Worm (Caenorhabditis elegans) whole organism, L4 larva: ENCODE measurements around the gene col-13.
A peak's percentile ranks its signal among the peaks of the same experiment; 100 is the strongest.

Experiments
- D1046.2 ChIP-seq: fragments of 200-800 bp; sonication (Bioruptor generic); IDR thresholded peaks from 2 replicates; pipeline ENCODE4 v1.3.6; 2022; ENCODE audit warnings: missing genetic modification characterization, missing compliant biosample characterization
- F10B5.3 ChIP-seq: sonication (generic microtip); optimal IDR thresholded peaks from 2 replicates; lab custom pipeline; 2016; ENCODE audit warnings: mild to moderate bottlenecking, missing genetic modification characterization, missing compliant biosample characterization
- F49E8.2 ChIP-seq: sonication (generic microtip); optimal IDR thresholded peaks from 2 replicates; lab custom pipeline; 2016; ENCODE audit warnings: missing compliant biosample characterization, mild to moderate bottlenecking, missing genetic modification characterization, borderline replicate concordance
- T20F7.1 ChIP-seq: fragments of 200-800 bp; sonication (Bioruptor generic); optimal IDR thresholded peaks from 2 replicates; lab custom pipeline; 2018; ENCODE audit warnings: mild to moderate bottlenecking, missing genetic modification characterization, missing compliant biosample characterization
- Y75B8A.6 ChIP-seq: fragments of 200-800 bp; sonication (Bioruptor generic); IDR thresholded peaks from 2 replicates; pipeline ENCODE4 v1.3.6; 2022; ENCODE audit warnings: missing genetic modification reagents, missing genetic modification characterization, missing compliant biosample characterization
- aly-2 ChIP-seq: sonication (generic microtip); optimal IDR thresholded peaks from 2 replicates; lab custom pipeline; 2018; ENCODE audit warnings: missing biosample characterization, missing genetic modification characterization
- ama-1 ChIP-seq: fragments of 150-350 bp; optimal IDR thresholded peaks from 2 replicates; lab custom pipeline; 2014; ENCODE audit warnings: inconsistent platforms, mixed read lengths
- ceh-20 ChIP-seq: fragments of 200-800 bp; sonication (Bioruptor generic); IDR thresholded peaks from 2 replicates; pipeline ENCODE4 v1.3.6; 2022; ENCODE audit warnings: missing genetic modification reagents, missing genetic modification characterization, missing compliant biosample characterization
- ceh-28 ChIP-seq: fragments of 150-350 bp; optimal IDR thresholded peaks from 2 replicates; lab custom pipeline; 2014; ENCODE audit warnings: missing biosample characterization, missing genetic modification reagents, missing genetic modification characterization
- ceh-82 ChIP-seq: sonication (generic microtip); optimal IDR thresholded peaks from 2 replicates; lab custom pipeline; 2017; ENCODE audit warnings: missing biosample characterization, missing genetic modification characterization
- daf-16 ChIP-seq, 3 experiments: sonication (generic microtip); optimal IDR thresholded peaks; 2 replicates each; lab custom pipeline; 2016 to 2017; ENCODE audit warnings: missing genetic modification characterization in 3 of 3, missing genetic modification reagents in 3 of 3, mild to moderate bottlenecking in 2 of 3, missing compliant biosample characterization in 2 of 3, missing biosample characterization in 1 of 3, moderate library complexity in 1 of 3
- daf-19 ChIP-seq: fragments of 200-800 bp; sonication (Bioruptor generic); conservative IDR thresholded peaks from 2 replicates; pipeline ENCODE4 v1.3.6; 2022; ENCODE audit warnings: missing genetic modification characterization, missing compliant biosample characterization
- dmd-9 ChIP-seq: fragments of 200-800 bp; sonication (Bioruptor generic); IDR thresholded peaks from 2 replicates; pipeline ENCODE4 v1.3.6; 2022; ENCODE audit warnings: missing genetic modification reagents, missing genetic modification characterization, missing compliant biosample characterization
- dve-1 ChIP-seq: sonication (generic microtip); optimal IDR thresholded peaks from 2 replicates; lab custom pipeline; 2017; ENCODE audit warnings: antibody characterized with exemption, mild to moderate bottlenecking, missing genetic modification characterization, missing compliant biosample characterization; ENCODE audit not compliant: insufficient read depth
- hif-1 ChIP-seq, 2 experiments: sonication (generic microtip); optimal IDR thresholded peaks; 2 replicates each; lab custom pipeline; 2016 to 2017; ENCODE audit warnings: missing compliant biosample characterization in 2 of 2, missing genetic modification characterization in 2 of 2, missing genetic modification reagents in 2 of 2, missing genotype in 2 of 2, mild to moderate bottlenecking in 1 of 2
- hlh-11 ChIP-seq: fragments of 200-800 bp; sonication (Bioruptor generic); optimal IDR thresholded peaks from 2 replicates; lab custom pipeline; 2018; ENCODE audit warnings: mild to moderate bottlenecking, missing genetic modification characterization, missing compliant biosample characterization
- jun-1 ChIP-seq: fragments of 150-350 bp; optimal IDR thresholded peaks from 2 replicates; lab custom pipeline; 2014; ENCODE audit warnings: missing biosample characterization, missing genetic modification reagents, missing genetic modification characterization
- lim-7 ChIP-seq: fragments of 200-800 bp; sonication (Bioruptor generic); IDR thresholded peaks from 2 replicates; pipeline ENCODE4 v1.3.6; 2022; ENCODE audit warnings: missing genetic modification characterization, missing compliant biosample characterization
- lin-13 ChIP-seq: fragments of 150-350 bp; optimal IDR thresholded peaks from 2 replicates; lab custom pipeline; 2014; ENCODE audit warnings: missing biosample characterization, missing genetic modification reagents, missing genetic modification characterization
- lin-15B ChIP-seq: fragments of 150-350 bp; sonication (generic microtip); optimal IDR thresholded peaks from 3 replicates; lab custom pipeline; 2014; ENCODE audit warnings: missing biosample characterization, missing genetic modification characterization
- lin-38 ChIP-seq: fragments of 200-800 bp; sonication (Bioruptor generic); IDR thresholded peaks from 2 replicates; pipeline ENCODE4 v1.3.6; 2022; ENCODE audit warnings: missing genetic modification reagents, missing genetic modification characterization, missing compliant biosample characterization
- lin-39 ChIP-seq: fragments of 150-350 bp; optimal IDR thresholded peaks from 2 replicates; lab custom pipeline; 2014; ENCODE audit warnings: missing biosample characterization, missing genetic modification reagents, missing genetic modification characterization
- lir-3 ChIP-seq: sonication (generic microtip); optimal IDR thresholded peaks from 2 replicates; lab custom pipeline; 2016; ENCODE audit warnings: mild to moderate bottlenecking, missing genetic modification characterization, missing compliant biosample characterization
- lsy-2 ChIP-seq, 2 experiments: fragments of 150-350 bp in 1 of 2; sonication (generic microtip) in 1 of 2; optimal IDR thresholded peaks; 2 replicates each; lab custom pipeline; 2014 to 2017; ENCODE audit warnings: missing biosample characterization in 2 of 2, missing genetic modification characterization in 2 of 2
- madf-5 ChIP-seq, 2 experiments: fragments of 200-800 bp; sonication (Bioruptor generic); IDR thresholded peaks; 2 replicates each; pipeline ENCODE4 v1.3.6; 2022; ENCODE audit warnings: missing compliant biosample characterization in 2 of 2, missing genetic modification characterization in 2 of 2
- madf-9 ChIP-seq: fragments of 200-800 bp; sonication (Bioruptor generic); conservative IDR thresholded peaks from 2 replicates; pipeline ENCODE4 v1.3.6; 2022; ENCODE audit warnings: missing genetic modification reagents, missing genetic modification characterization, missing compliant biosample characterization
- mdl-1 ChIP-seq, 2 experiments: fragments of 150-350 bp in 1 of 2; sonication (generic microtip) in 1 of 2; optimal IDR thresholded peaks; 2 replicates each; lab custom pipeline; 2014 to 2017; ENCODE audit warnings: missing biosample characterization in 2 of 2, missing genetic modification characterization in 2 of 2
- mes-2 ChIP-seq: sonication (generic microtip); optimal IDR thresholded peaks from 2 replicates; lab custom pipeline; 2016; ENCODE audit warnings: missing genotype, mild to moderate bottlenecking, missing genetic modification characterization, missing compliant biosample characterization; ENCODE audit not compliant: poor library complexity, severe bottlenecking
- nhr-11 ChIP-seq: fragments of 150-350 bp; optimal IDR thresholded peaks from 2 replicates; lab custom pipeline; 2014; ENCODE audit warnings: missing biosample characterization, missing genetic modification characterization
- nhr-25 ChIP-seq: sonication (generic microtip); optimal IDR thresholded peaks from 2 replicates; lab custom pipeline; 2017; ENCODE audit warnings: missing genetic modification characterization, mild to moderate bottlenecking, missing compliant biosample characterization, antibody characterized with exemption, moderate library complexity, borderline replicate concordance; ENCODE audit not compliant: insufficient read depth
- nhr-28 ChIP-seq: fragments of 150-350 bp; optimal IDR thresholded peaks from 2 replicates; lab custom pipeline; 2014; ENCODE audit warnings: missing biosample characterization, missing genetic modification characterization
- nhr-48 ChIP-seq: sonication (generic microtip); optimal IDR thresholded peaks from 2 replicates; lab custom pipeline; 2016; ENCODE audit warnings: mild to moderate bottlenecking, missing genetic modification characterization, missing compliant biosample characterization
- php-3 ChIP-seq: fragments of 200-800 bp; sonication (Bioruptor generic); IDR thresholded peaks from 2 replicates; pipeline ENCODE4 v1.3.6; 2022; ENCODE audit warnings: missing genetic modification reagents, missing genetic modification characterization, missing compliant biosample characterization
- rbr-2 ChIP-seq: sonication (generic microtip); optimal IDR thresholded peaks from 2 replicates; lab custom pipeline; 2016; ENCODE audit warnings: missing genotype, missing genetic modification characterization, missing compliant biosample characterization
- saeg-2 ChIP-seq: fragments of 200-800 bp; sonication (Bioruptor generic); IDR thresholded peaks from 2 replicates; pipeline ENCODE4 v1.3.6; 2022; ENCODE audit warnings: missing genetic modification reagents, missing genetic modification characterization, missing compliant biosample characterization
- snpc-1.2 ChIP-seq: fragments of 200-800 bp; sonication (Bioruptor generic); IDR thresholded peaks from 2 replicates; pipeline ENCODE4 v1.3.6; 2022; ENCODE audit warnings: missing genetic modification reagents, missing genetic modification characterization, missing compliant biosample characterization
- tag-97 ChIP-seq: fragments of 200-800 bp; sonication (Bioruptor generic); IDR thresholded peaks from 2 replicates; pipeline ENCODE4 v1.3.6; 2022; ENCODE audit warnings: missing genetic modification characterization, missing compliant biosample characterization
- tra-1 ChIP-seq: fragments of 200-800 bp; sonication (Bioruptor generic); IDR thresholded peaks from 2 replicates; pipeline ENCODE4 v1.3.6; 2022; ENCODE audit warnings: missing genetic modification reagents, missing genetic modification characterization, missing compliant biosample characterization
- unc-62 ChIP-seq, 3 experiments: fragments of 150-350 bp in 1 of 3; sonication (generic microtip); optimal IDR thresholded peaks in 2 of 3; peaks in 1 of 3; 1 replicate in 1 of 3; 2 replicates in 2 of 3; lab custom pipeline; 2014 to 2017; ENCODE audit warnings: missing biosample characterization in 3 of 3, missing genetic modification characterization in 3 of 3, missing genetic modification reagents in 3 of 3, missing genotype in 1 of 3
- vab-7 ChIP-seq: fragments of 200-800 bp; sonication (Bioruptor generic); IDR thresholded peaks from 2 replicates; pipeline ENCODE4 v1.3.6; 2022; ENCODE audit warnings: missing genetic modification reagents, missing genetic modification characterization, missing compliant biosample characterization
- zag-1 ChIP-seq: fragments of 150-350 bp; optimal IDR thresholded peaks from 2 replicates; lab custom pipeline; 2014; ENCODE audit warnings: missing biosample characterization, missing genetic modification characterization
- zfp-2 ChIP-seq: sonication (generic microtip); optimal IDR thresholded peaks from 2 replicates; lab custom pipeline; 2016; ENCODE audit warnings: mild to moderate bottlenecking, missing genetic modification characterization, missing compliant biosample characterization
- zip-11 ChIP-seq: fragments of 200-800 bp; sonication (Bioruptor generic); IDR thresholded peaks from 2 replicates; pipeline ENCODE4 v1.3.6; 2022; ENCODE audit warnings: missing genetic modification characterization, missing compliant biosample characterization
- ztf-11 ChIP-seq: fragments of 150-350 bp; optimal IDR thresholded peaks from 2 replicates; lab custom pipeline; 2014; ENCODE audit warnings: missing biosample characterization, missing genetic modification characterization

col-13 gene

ce11 chrV:10460685-10461084 is 39.0 kb upstream of the col-13 start:
- TF ChIP-seq lir-3 (no peak), lsy-2 (tag; optimal IDR thresholded peaks at IDR 0.05; lab: Kevin White, UChicago) (no peak), nhr-28 (tag; lab: Kevin White, UChicago) (peak; percentile 4), unc-62 (GFP tag; optimal IDR thresholded peaks at IDR 0.05 in 1 of 2; lab: Kevin White, UChicago) (peak in 1 of 2 experiments; percentile 82), unc-62 (tag; optimal IDR thresholded peaks at IDR 0.05; lab: Kevin White, UChicago) (no peak)

ce11 chrV:10457247-10457646 is 35.5 kb upstream of the col-13 start, which contains the start of gene F22E12.1:
Gene F22E12.1, minus strand, starts transcription at chrV:10457347.
- no peak for TF ChIP-seq nhr-25 (tag; lab: Kevin White, UChicago)
- TF ChIP-seq jun-1, result no peak
- no peak for TF ChIP-seq saeg-2 (GFP tag; lab: Robert Waterston, UW)
- no peak for TF ChIP-seq rbr-2
- no peak for TF ChIP-seq F49E8.2 (tag; lab: Kevin White, UChicago)
- TF ChIP-seq mes-2, result no peak
- TF ChIP-seq D1046.2, result no peak
- TF ChIP-seq vab-7 (GFP tag; lab: Robert Waterston, UW), result no peak
- TF ChIP-seq lin-13 (GFP tag; lab: Kevin White, UChicago), result no peak

- TF ChIP-seq snpc-1.2 (GFP tag; lab: Robert Waterston, UW), result 0 out of 2 replicates have a peak, but pooled peaks have one; percentile 46
Measured at ce11 chrV:10456801-10457200, 35.1 kb upstream of the col-13 start.

- no peak for TF ChIP-seq ceh-82 (tag; lab: Kevin White, UChicago)
- TF ChIP-seq zip-11 (GFP tag; lab: Robert Waterston, UW), result no peak
- TF ChIP-seq unc-62 (GFP tag; optimal IDR thresholded peaks at IDR 0.05 in 1 of 2; lab: Kevin White, UChicago), result peak in 1 of 2 experiments; percentile 3
- no peak for TF ChIP-seq unc-62 (tag; optimal IDR thresholded peaks at IDR 0.05; lab: Kevin White, UChicago)
- no peak for TF ChIP-seq madf-9
- no peak for TF ChIP-seq tag-97
- TF ChIP-seq daf-16 (GFP tag; optimal IDR thresholded peaks at IDR 0.05; lab: Kevin White, UChicago), result peak in 1 of 2 experiments; percentile 74
- no peak for TF ChIP-seq daf-16 (tag; optimal IDR thresholded peaks at IDR 0.05; lab: Kevin White, UChicago)
- peak in 1 of 2 experiments; percentile 2 for TF ChIP-seq lsy-2 (tag; optimal IDR thresholded peaks at IDR 0.05; lab: Kevin White, UChicago)
- no peak for TF ChIP-seq mdl-1 (tag; optimal IDR thresholded peaks at IDR 0.05; lab: Kevin White, UChicago)
- TF ChIP-seq zag-1 (tag; lab: Kevin White, UChicago), result no peak
- peak; percentile 65 for TF ChIP-seq ceh-20 (GFP tag; lab: Robert Waterston, UW)
- TF ChIP-seq ceh-28 (tag; lab: Kevin White, UChicago), result no peak
- TF ChIP-seq hlh-11 (tag; lab: Kevin White, UChicago), result peak; percentile 54
- TF ChIP-seq ztf-11 (tag; lab: Kevin White, UChicago), result no peak
- no peak for TF ChIP-seq madf-5 (GFP tag; IDR thresholded peaks at IDR 0.05; lab: Robert Waterston, UW)
- peak; percentile 51 for TF ChIP-seq nhr-11 (tag; lab: Kevin White, UChicago)
- TF ChIP-seq daf-19 (GFP tag; lab: Robert Waterston, UW), result no peak
- no peak for TF ChIP-seq zfp-2 (tag; lab: Kevin White, UChicago)
- peak in 1 of 2 experiments; percentile 24 for TF ChIP-seq hif-1 (tag; optimal IDR thresholded peaks at IDR 0.05; lab: Kevin White, UChicago)
- TF ChIP-seq nhr-48 (tag; lab: Kevin White, UChicago), result no peak
- no peak for TF ChIP-seq lin-15B (tag; lab: Kevin White, UChicago)
- no peak for TF ChIP-seq dve-1 (tag; lab: Kevin White, UChicago)
- no peak for TF ChIP-seq ama-1
- no peak for TF ChIP-seq Y75B8A.6
- no peak for TF ChIP-seq php-3 (GFP tag; lab: Robert Waterston, UW)
- TF ChIP-seq lim-7 (GFP tag; lab: Robert Waterston, UW), result no peak
- no peak for TF ChIP-seq lin-39 (tag; lab: Kevin White, UChicago)
- no peak for TF ChIP-seq dmd-9
- no peak for TF ChIP-seq F10B5.3 (tag; lab: Kevin White, UChicago)
- no peak for TF ChIP-seq tra-1 (GFP tag; lab: Robert Waterston, UW)
- TF ChIP-seq lin-38 (GFP tag; lab: Robert Waterston, UW), result no peak
- TF ChIP-seq aly-2, result no peak
- TF ChIP-seq lin-13 (GFP tag; lab: Kevin White, UChicago), result no peak
- TF ChIP-seq rbr-2, result no peak
- TF ChIP-seq T20F7.1, result no peak
Measured at ce11 chrV:10453466-10453865, 31.8 kb upstream of the col-13 start, which contains the start of gene Y32F6A.5. Gene Y32F6A.5, minus strand, starts transcription at chrV:10453605.
